Worm (Caenorhabditis elegans): ENCODE measurements around the gene H12C20.7.

The H12C20.7 gene

DNA sequence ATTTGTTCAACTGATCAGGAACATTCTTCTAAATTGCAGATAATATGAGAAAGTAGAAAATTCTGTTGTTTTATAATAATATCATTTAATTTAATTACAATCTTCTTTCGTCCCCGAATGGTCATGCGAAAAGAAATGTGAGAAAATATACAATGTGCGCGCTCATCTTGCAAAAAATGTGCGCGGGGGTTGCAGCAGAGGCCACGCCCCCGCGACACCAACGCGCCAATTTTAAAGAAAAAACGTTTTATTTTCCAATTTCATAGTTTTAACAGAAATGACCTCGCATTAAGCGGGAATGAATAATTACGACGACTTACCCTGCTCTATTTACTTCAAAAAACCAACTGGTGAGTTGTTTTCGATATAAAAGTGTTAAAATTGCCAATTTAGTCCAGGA, 37.7 kb upstream of the H12C20.7 start, which contains the start of gene sas-5:
TSS of gene sas-5 (plus strand) at position 257 of the 400 bp plus-strand sequence.
- TF ChIP-seq pes-1 (GFP tag; IDR thresholded peaks at IDR 0.05) (peak; percentile 88), hmbx-1 (tag; optimal IDR thresholded peaks at IDR 0.05) (peak; percentile 8), flt-1 (GFP tag; IDR thresholded peaks at IDR 0.05) (no peak; the same call in 1 of the 2 replicates), tbx-11 (GFP tag; IDR thresholded peaks at IDR 0.05) (peak; percentile 73), tra-4 (tag; optimal IDR thresholded peaks at IDR 0.05) (peak; percentile 59), ets-7 (tag; optimal IDR thresholded peaks at IDR 0.05) (peak; percentile 38), aly-1 (tag; optimal IDR thresholded peaks at IDR 0.05) (peak; percentile 54), hmg-4 (GFP tag; optimal IDR thresholded peaks at IDR 0.05) (peak; percentile 81), ceh-36 (tag; optimal IDR thresholded peaks at IDR 0.05) (peak; percentile 51), ceh-13 (GFP tag; optimal IDR thresholded peaks at IDR 0.05) (peak; percentile 57), tbx-37 (GFP tag; conservative IDR thresholded peaks at IDR 0.05) (peak; percentile 82), ama-1 (optimal IDR thresholded peaks at IDR 0.05) (no peak), sea-1 (GFP tag; conservative IDR thresholded peaks at IDR 0.05) (peak; percentile 83), scrt-1 (GFP tag; IDR thresholded peaks at IDR 0.05) (no peak; the same call in 1 of the 2 replicates), B0310.2 (tag; optimal IDR thresholded peaks at IDR 0.05) (peak; percentile 64), hnd-1 (tag; optimal IDR thresholded peaks at IDR 0.05) (peak; percentile 65), F13C5.2 (tag; optimal IDR thresholded peaks at IDR 0.05) (peak; percentile 92)

DNA sequence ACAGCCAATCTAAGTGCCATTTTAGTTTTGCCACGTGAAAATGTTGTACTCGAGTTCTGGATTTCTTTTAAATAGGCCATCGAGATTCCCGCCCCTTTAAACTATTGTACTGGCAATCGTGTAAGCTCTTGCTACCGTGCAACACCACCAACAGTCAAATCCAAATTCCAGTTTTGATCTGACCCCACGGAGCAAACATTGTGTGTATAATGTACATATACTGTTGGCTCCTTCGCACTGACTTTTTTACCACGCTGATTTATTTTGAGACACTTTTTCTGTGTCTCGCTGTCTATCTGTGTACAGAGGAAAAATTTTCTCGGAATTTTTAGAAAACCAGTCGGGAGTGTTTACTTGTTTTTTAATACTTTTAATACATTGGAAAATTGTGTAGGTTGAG, 37.3 kb upstream of the H12C20.7 start, which contains the start of gene piit-1:
TSS of gene piit-1 (minus strand) at position 101 of the 400 bp plus-strand sequence.
- TF ChIP-seq ceh-13 (GFP tag; optimal IDR thresholded peaks at IDR 0.05) (no peak), tbx-11 (GFP tag; IDR thresholded peaks at IDR 0.05) (no peak), ama-1 (optimal IDR thresholded peaks at IDR 0.05) (no peak), hmg-4 (GFP tag; optimal IDR thresholded peaks at IDR 0.05) (no peak), ets-7 (tag; optimal IDR thresholded peaks at IDR 0.05) (no peak), flt-1 (GFP tag; IDR thresholded peaks at IDR 0.05) (no peak), tra-4 (tag; optimal IDR thresholded peaks at IDR 0.05) (no peak), tbx-37 (GFP tag; conservative IDR thresholded peaks at IDR 0.05) (no peak), hmbx-1 (tag; optimal IDR thresholded peaks at IDR 0.05) (no peak)

DNA sequence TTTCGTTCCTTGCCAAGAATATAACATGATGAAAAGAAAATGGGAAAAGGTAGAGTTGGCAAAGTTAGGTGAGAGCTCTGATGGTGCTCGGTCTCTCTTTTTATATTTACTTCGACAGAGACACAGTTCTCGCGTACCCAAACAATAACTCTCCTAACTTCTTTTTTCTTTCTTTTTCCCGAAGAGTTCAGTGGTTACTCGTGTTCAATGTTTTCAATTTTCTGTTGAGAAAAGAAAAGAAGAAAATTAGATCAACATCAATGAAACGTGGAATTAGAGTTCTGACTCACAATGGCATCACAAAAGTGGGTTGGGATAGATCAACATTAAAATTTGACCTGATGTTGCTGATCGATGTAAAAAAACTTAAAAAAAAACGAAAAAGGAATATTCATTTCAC, 33.6 kb upstream of the H12C20.7 start, which contains the start of gene idpp-16:
TSS of gene idpp-16 (minus strand) at position 101 of the 400 bp plus-strand sequence.
- TF ChIP-seq hmbx-1 (tag; optimal IDR thresholded peaks at IDR 0.05) = no peak
- no peak for TF ChIP-seq F13C5.2 (tag; optimal IDR thresholded peaks at IDR 0.05)
- TF ChIP-seq hmg-4 (GFP tag; optimal IDR thresholded peaks at IDR 0.05) = no peak
- no peak for TF ChIP-seq tbx-11 (GFP tag; IDR thresholded peaks at IDR 0.05)
- TF ChIP-seq pes-1 (GFP tag; IDR thresholded peaks at IDR 0.05) = no peak
- TF ChIP-seq ama-1 (optimal IDR thresholded peaks at IDR 0.05) = no peak
- TF ChIP-seq hnd-1 (tag; optimal IDR thresholded peaks at IDR 0.05) = no peak
- no peak for TF ChIP-seq flt-1 (GFP tag; IDR thresholded peaks at IDR 0.05)
- no peak for TF ChIP-seq ceh-13 (GFP tag; optimal IDR thresholded peaks at IDR 0.05)
- no peak for TF ChIP-seq aly-1 (tag; optimal IDR thresholded peaks at IDR 0.05)
- no peak for TF ChIP-seq sea-1 (GFP tag; conservative IDR thresholded peaks at IDR 0.05)
- TF ChIP-seq B0310.2 (tag; optimal IDR thresholded peaks at IDR 0.05) = no peak
- no peak for TF ChIP-seq scrt-1 (GFP tag; IDR thresholded peaks at IDR 0.05)
- TF ChIP-seq tra-4 (tag; optimal IDR thresholded peaks at IDR 0.05) = no peak
- TF ChIP-seq ceh-36 (tag; optimal IDR thresholded peaks at IDR 0.05) = no peak

DNA sequence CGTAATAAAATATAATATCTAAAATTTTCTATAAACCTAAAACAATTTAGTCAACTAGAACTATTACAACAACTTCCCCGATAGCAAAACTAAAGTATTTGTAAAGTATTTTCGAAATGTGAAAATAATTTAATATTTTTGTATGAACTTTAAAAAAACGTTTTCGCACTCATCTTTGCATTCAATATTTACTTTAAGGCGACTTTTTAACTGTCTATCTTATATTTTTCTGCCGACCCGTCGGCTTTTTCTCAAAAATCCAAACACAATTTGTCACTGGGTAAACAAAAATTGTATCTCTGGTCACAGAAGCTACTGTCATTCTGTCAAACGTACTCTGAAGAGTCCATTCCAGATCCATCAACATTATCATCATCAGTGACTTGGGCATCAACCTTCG, 32.4 kb upstream of the H12C20.7 start:
- TF ChIP-seq hnd-1 (tag; optimal IDR thresholded peaks at IDR 0.05) (no peak), hmbx-1 (tag; optimal IDR thresholded peaks at IDR 0.05) (no peak), ama-1 (optimal IDR thresholded peaks at IDR 0.05) (no peak), tbx-37 (GFP tag; conservative IDR thresholded peaks at IDR 0.05) (no peak), F13C5.2 (tag; optimal IDR thresholded peaks at IDR 0.05) (no peak), ceh-36 (tag; optimal IDR thresholded peaks at IDR 0.05) (no peak), tra-4 (tag; optimal IDR thresholded peaks at IDR 0.05) (no peak), scrt-1 (GFP tag; IDR thresholded peaks at IDR 0.05) (no peak), aly-1 (tag; optimal IDR thresholded peaks at IDR 0.05) (no peak), B0310.2 (tag; optimal IDR thresholded peaks at IDR 0.05) (no peak), hmg-4 (GFP tag; optimal IDR thresholded peaks at IDR 0.05) (no peak), pes-1 (GFP tag; IDR thresholded peaks at IDR 0.05) (no peak), flt-1 (GFP tag; IDR thresholded peaks at IDR 0.05) (no peak), sea-1 (GFP tag; conservative IDR thresholded peaks at IDR 0.05) (no peak), tbx-11 (GFP tag; IDR thresholded peaks at IDR 0.05) (no peak), ets-7 (tag; optimal IDR thresholded peaks at IDR 0.05) (no peak), ceh-13 (GFP tag; optimal IDR thresholded peaks at IDR 0.05) (no peak)

DNA sequence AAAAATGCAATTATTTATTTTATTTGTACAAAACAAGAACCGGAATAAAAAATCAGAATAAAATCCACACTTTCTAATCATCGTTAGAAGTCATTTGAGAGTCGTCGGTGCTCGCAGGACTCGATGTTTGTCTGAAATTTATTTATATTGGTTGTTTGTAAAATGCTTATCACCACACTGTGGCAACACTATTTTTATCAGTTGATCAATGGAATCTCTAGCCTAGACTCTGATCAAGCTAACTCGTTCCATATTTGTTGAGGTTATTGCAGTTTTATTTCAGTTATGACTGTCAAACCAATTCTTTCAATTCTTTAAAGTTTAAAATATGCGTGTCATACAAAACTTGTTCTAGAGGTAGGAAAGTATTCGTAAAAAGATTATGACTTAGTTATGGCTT, 31.7 kb upstream of the H12C20.7 start, which contains the start of gene dhs-20:
TSS of gene dhs-20 (minus strand) at position 80 of the 400 bp plus-strand sequence.
- TF ChIP-seq hmbx-1 (tag; optimal IDR thresholded peaks at IDR 0.05) (no peak), tbx-37 (GFP tag; conservative IDR thresholded peaks at IDR 0.05) (no peak), pes-1 (GFP tag; IDR thresholded peaks at IDR 0.05) (no peak), scrt-1 (GFP tag; IDR thresholded peaks at IDR 0.05) (no peak), flt-1 (GFP tag; IDR thresholded peaks at IDR 0.05) (no peak), tbx-11 (GFP tag; IDR thresholded peaks at IDR 0.05) (no peak)

DNA sequence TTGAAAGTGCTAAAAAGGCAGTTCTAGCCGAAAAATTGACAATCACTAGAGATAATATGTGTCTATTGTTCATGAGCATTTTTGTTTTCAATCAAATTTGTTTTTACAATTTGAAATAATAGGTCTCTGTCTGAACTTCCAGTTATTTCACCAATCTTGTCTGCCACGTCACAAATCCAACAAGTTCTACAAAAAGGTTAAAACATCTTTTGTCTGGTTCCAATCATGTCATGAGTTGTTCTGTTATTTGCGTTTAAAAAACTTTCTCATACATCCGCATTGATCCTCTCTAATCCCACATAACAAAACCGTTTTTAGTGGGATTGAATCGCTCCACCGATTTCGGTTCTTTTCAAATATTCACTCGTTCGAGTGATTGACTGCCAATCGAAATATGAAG, 28.0 kb upstream of the H12C20.7 start, which contains the start of gene F35B12.9:
TSS of gene F35B12.9 (plus strand) at position 372 of the 400 bp plus-strand sequence.
- no peak for TF ChIP-seq ama-1 (optimal IDR thresholded peaks at IDR 0.05)
- TF ChIP-seq flt-1 (GFP tag; IDR thresholded peaks at IDR 0.05) = no peak
- TF ChIP-seq ceh-36 (tag; optimal IDR thresholded peaks at IDR 0.05) = no peak
- no peak for TF ChIP-seq ceh-13 (GFP tag; optimal IDR thresholded peaks at IDR 0.05)
- TF ChIP-seq F13C5.2 (tag; optimal IDR thresholded peaks at IDR 0.05) = no peak
- TF ChIP-seq hmbx-1 (tag; optimal IDR thresholded peaks at IDR 0.05) = no peak
- no peak for TF ChIP-seq sea-1 (GFP tag; conservative IDR thresholded peaks at IDR 0.05)
- no peak for TF ChIP-seq ets-7 (tag; optimal IDR thresholded peaks at IDR 0.05)
- TF ChIP-seq hmg-4 (GFP tag; optimal IDR thresholded peaks at IDR 0.05) = no peak
- TF ChIP-seq tbx-11 (GFP tag; IDR thresholded peaks at IDR 0.05) = no peak
- no peak for TF ChIP-seq B0310.2 (tag; optimal IDR thresholded peaks at IDR 0.05)
- no peak for TF ChIP-seq tra-4 (tag; optimal IDR thresholded peaks at IDR 0.05)
- TF ChIP-seq pes-1 (GFP tag; IDR thresholded peaks at IDR 0.05) = no peak
- TF ChIP-seq aly-1 (tag; optimal IDR thresholded peaks at IDR 0.05) = no peak
- no peak for TF ChIP-seq tbx-37 (GFP tag; conservative IDR thresholded peaks at IDR 0.05)
- no peak for TF ChIP-seq hnd-1 (tag; optimal IDR thresholded peaks at IDR 0.05)
- TF ChIP-seq scrt-1 (GFP tag; IDR thresholded peaks at IDR 0.05) = no peak

DNA sequence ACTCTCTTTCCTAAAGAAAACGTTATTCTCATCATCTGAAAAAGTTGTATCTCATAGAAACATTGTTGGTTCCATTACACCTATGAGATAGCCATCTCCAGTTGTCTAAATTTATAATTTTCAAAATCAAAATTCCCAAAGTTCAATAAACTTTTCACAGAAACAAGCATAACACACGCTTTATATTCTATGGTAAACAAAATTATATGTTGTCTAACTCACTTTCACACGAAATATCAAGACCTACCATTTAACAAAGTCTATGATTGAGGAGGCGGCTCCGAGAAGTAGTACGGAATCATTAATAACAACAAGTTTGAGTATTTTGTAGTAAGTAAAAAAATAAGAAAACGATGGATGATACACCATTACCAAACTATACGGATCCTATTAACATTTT, 26.0 kb upstream of the H12C20.7 start, which contains the start of gene srx-84:
TSS of gene srx-84 (plus strand) at position 301 of the 400 bp plus-strand sequence.
- TF ChIP-seq ets-7 (tag; optimal IDR thresholded peaks at IDR 0.05) (no peak), ama-1 (optimal IDR thresholded peaks at IDR 0.05) (no peak), B0310.2 (tag; optimal IDR thresholded peaks at IDR 0.05) (no peak), scrt-1 (GFP tag; IDR thresholded peaks at IDR 0.05) (no peak), F13C5.2 (tag; optimal IDR thresholded peaks at IDR 0.05) (no peak), aly-1 (tag; optimal IDR thresholded peaks at IDR 0.05) (no peak), flt-1 (GFP tag; IDR thresholded peaks at IDR 0.05) (no peak), pes-1 (GFP tag; IDR thresholded peaks at IDR 0.05) (no peak), hmg-4 (GFP tag; optimal IDR thresholded peaks at IDR 0.05) (no peak)
